Fruit fly (Drosophila melanogaster) whole organism, wandering third instar larva: ENCODE results near the gene Exn.
A peak's percentile ranks its signal among the peaks of the same experiment; 100 is the strongest.

Experiments used
- Abd-B ChIP-seq: fragments of >200 bp; optimal IDR thresholded peaks from 2 replicates; lab custom pipeline; 2017; ENCODE audit warnings: missing biosample characterization, missing genetic modification characterization
- CG32264 ChIP-seq: fragments of 200-800 bp; sonication (Bioruptor generic); optimal IDR thresholded peaks from 2 replicates; lab custom pipeline; 2016; ENCODE audit warnings: missing biosample characterization, missing genetic modification characterization
- CG9705 ChIP-seq: fragments of 200-800 bp; sonication (Bioruptor generic); optimal IDR thresholded peaks from 2 replicates; lab custom pipeline; 2018; ENCODE audit warnings: missing biosample characterization, mild to moderate bottlenecking, missing genetic modification characterization
- CrebA ChIP-seq: fragments of 200-800 bp; sonication (Bioruptor generic); optimal IDR thresholded peaks from 2 replicates; lab custom pipeline; 2016; ENCODE audit warnings: missing biosample characterization, mild to moderate bottlenecking, missing genetic modification characterization, borderline replicate concordance
- Dif ChIP-seq: fragments of 200-275, 200-300 bp; sonication (Bioruptor generic); optimal IDR thresholded peaks from 2 replicates; lab custom pipeline; 2018; ENCODE audit warnings: missing biosample characterization, missing genetic modification characterization; ENCODE audit not compliant: partially characterized antibody
- GATAd ChIP-seq: sonication (Bioruptor generic); optimal IDR thresholded peaks from 2 replicates; lab custom pipeline; 2016; ENCODE audit warnings: missing biosample characterization, missing genetic modification characterization
- HLH106 ChIP-seq: fragments of 200-800 bp; optimal IDR thresholded peaks from 3 replicates; lab custom pipeline; 2019; ENCODE audit warnings: missing biosample characterization, mild to moderate bottlenecking, missing genetic modification characterization, moderate library complexity
- Hnf4 ChIP-seq: fragments of 200-800 bp; sonication (Bioruptor generic); optimal IDR thresholded peaks from 2 replicates; lab custom pipeline; 2016; ENCODE audit warnings: missing biosample characterization, mild to moderate bottlenecking, missing genetic modification characterization
- Hr78 ChIP-seq: fragments of >200 bp; optimal IDR thresholded peaks from 2 replicates; lab custom pipeline; 2017; ENCODE audit warnings: missing biosample characterization, missing genetic modification characterization
- Hr83 ChIP-seq: fragments of 200-300 bp; sonication (Bioruptor generic); optimal IDR thresholded peaks from 2 replicates; lab custom pipeline; 2016; ENCODE audit warnings: missing biosample characterization, mild to moderate bottlenecking, missing genetic modification characterization, moderate library complexity; ENCODE audit not compliant: poor library complexity, severe bottlenecking
- Jra ChIP-seq: sonication (Bioruptor generic); optimal IDR thresholded peaks from 2 replicates; lab custom pipeline; 2016; ENCODE audit warnings: missing biosample characterization, missing genetic modification characterization
- Mio ChIP-seq: sonication (Bioruptor generic); optimal IDR thresholded peaks from 2 replicates; lab custom pipeline; 2016; ENCODE audit warnings: missing biosample characterization, missing genetic modification characterization
- Myc ChIP-seq: fragments of >200 bp; optimal IDR thresholded peaks from 2 replicates; lab custom pipeline; 2017
- N ChIP-seq: fragments of >200 bp; optimal IDR thresholded peaks from 2 replicates; lab custom pipeline; 2018; ENCODE audit warnings: missing biosample characterization, missing external identifiers, missing genetic modification characterization
- OdsH ChIP-seq: fragments of 200-800 bp; sonication (Bioruptor generic); optimal IDR thresholded peaks from 2 replicates; lab custom pipeline; 2016; ENCODE audit warnings: missing biosample characterization, mild to moderate bottlenecking, missing genetic modification characterization
- Rel ChIP-seq, 2 experiments: fragments of 200-800 bp; sonication (Bioruptor generic) in 1 of 2; optimal IDR thresholded peaks; 2 replicates in 1 of 2; 3 replicates in 1 of 2; lab custom pipeline; 2016 to 2019; ENCODE audit warnings: mild to moderate bottlenecking in 2 of 2, missing biosample characterization in 2 of 2, missing genetic modification characterization in 2 of 2, moderate library complexity in 1 of 2
- Vsx2 ChIP-seq: fragments of 200-300, 225-300 bp; sonication (Bioruptor generic); optimal IDR thresholded peaks from 2 replicates; lab custom pipeline; 2018; ENCODE audit warnings: missing biosample characterization, missing genetic modification characterization; ENCODE audit not compliant: partially characterized antibody
- br ChIP-seq: fragments of 200-800 bp; sonication (Bioruptor generic); optimal IDR thresholded peaks from 2 replicates; lab custom pipeline; 2016; ENCODE audit warnings: missing biosample characterization, missing genetic modification characterization
- brk ChIP-seq: fragments of 200-800 bp; sonication (Bioruptor generic); optimal IDR thresholded peaks from 2 replicates; lab custom pipeline; 2016; ENCODE audit warnings: missing biosample characterization, mild to moderate bottlenecking, missing genetic modification characterization
- dl ChIP-seq, 2 experiments: fragments of 175-275, 200-275 bp in 1 of 2; fragments of 200-275 bp in 1 of 2; sonication (Bioruptor generic); optimal IDR thresholded peaks; lab custom pipeline; 2018; ENCODE audit warnings: mild to moderate bottlenecking in 2 of 2, missing biosample characterization in 2 of 2, missing genetic modification characterization in 2 of 2, moderate library complexity in 2 of 2; ENCODE audit not compliant: partially characterized antibody in 2 of 2, insufficient read depth in 1 of 2
- dsf ChIP-seq: sonication (Bioruptor generic); optimal IDR thresholded peaks from 2 replicates; lab custom pipeline; 2016; ENCODE audit warnings: missing biosample characterization, missing genetic modification characterization, borderline replicate concordance
- ey ChIP-seq: fragments of 200-800 bp; sonication (Bioruptor generic); optimal IDR thresholded peaks from 2 replicates; lab custom pipeline; 2016; ENCODE audit warnings: missing biosample characterization, missing genetic modification characterization
- foxo ChIP-seq, 2 experiments: fragments of 200-800 bp; sonication (Bioruptor generic); optimal IDR thresholded peaks; 2 replicates in 1 of 2; 3 replicates in 1 of 2; lab custom pipeline; 2016 to 2017; ENCODE audit warnings: missing biosample characterization in 2 of 2, missing genetic modification characterization in 2 of 2
- fru ChIP-seq: fragments of 200-800 bp; sonication (Bioruptor generic); optimal IDR thresholded peaks from 3 replicates; lab custom pipeline; 2016; ENCODE audit warnings: missing biosample characterization, mild to moderate bottlenecking, missing genetic modification characterization
- h ChIP-seq: fragments of 200-800 bp; sonication (Bioruptor generic); optimal IDR thresholded peaks from 3 replicates; lab custom pipeline; 2016; ENCODE audit warnings: missing biosample characterization, mild to moderate bottlenecking, missing genetic modification characterization
- jim ChIP-seq: fragments of 175-275, 200-325 bp; sonication (Bioruptor generic); optimal IDR thresholded peaks from 2 replicates; lab custom pipeline; 2016; ENCODE audit warnings: missing biosample characterization, mild to moderate bottlenecking, missing genetic modification characterization
- pan ChIP-seq: fragments of >200 bp; optimal IDR thresholded peaks from 2 replicates; lab custom pipeline; 2017
- psq ChIP-seq: fragments of 200-800 bp; sonication (Bioruptor generic); optimal IDR thresholded peaks from 3 replicates; lab custom pipeline; 2017; ENCODE audit warnings: missing biosample characterization, mild to moderate bottlenecking, missing genetic modification characterization, moderate library complexity
- rgr ChIP-seq: fragments of 200-800 bp; sonication (Bioruptor generic); optimal IDR thresholded peaks from 3 replicates; lab custom pipeline; 2016; ENCODE audit warnings: missing biosample characterization, mild to moderate bottlenecking, missing genetic modification characterization
- sage ChIP-seq: fragments of 200-800 bp; sonication (Bioruptor generic); optimal IDR thresholded peaks from 2 replicates; lab custom pipeline; 2016; ENCODE audit warnings: missing biosample characterization, mild to moderate bottlenecking, missing genetic modification characterization
- sv ChIP-seq: fragments of 200-800 bp; sonication (Bioruptor generic); optimal IDR thresholded peaks from 3 replicates; lab custom pipeline; 2016; ENCODE audit warnings: missing biosample characterization, missing genetic modification characterization
- tai ChIP-seq: sonication (Bioruptor generic); optimal IDR thresholded peaks from 2 replicates; lab custom pipeline; 2016; ENCODE audit warnings: missing biosample characterization, missing genetic modification characterization
- usp ChIP-seq: fragments of >200 bp; optimal IDR thresholded peaks from 2 replicates; lab custom pipeline; 2017; ENCODE audit warnings: missing biosample characterization, missing genetic modification characterization
- woc ChIP-seq: sonication (Bioruptor generic); optimal IDR thresholded peaks from 2 replicates; lab custom pipeline; 2016; ENCODE audit warnings: missing biosample characterization, mild to moderate bottlenecking, missing genetic modification characterization

Gene Exn

DNA sequence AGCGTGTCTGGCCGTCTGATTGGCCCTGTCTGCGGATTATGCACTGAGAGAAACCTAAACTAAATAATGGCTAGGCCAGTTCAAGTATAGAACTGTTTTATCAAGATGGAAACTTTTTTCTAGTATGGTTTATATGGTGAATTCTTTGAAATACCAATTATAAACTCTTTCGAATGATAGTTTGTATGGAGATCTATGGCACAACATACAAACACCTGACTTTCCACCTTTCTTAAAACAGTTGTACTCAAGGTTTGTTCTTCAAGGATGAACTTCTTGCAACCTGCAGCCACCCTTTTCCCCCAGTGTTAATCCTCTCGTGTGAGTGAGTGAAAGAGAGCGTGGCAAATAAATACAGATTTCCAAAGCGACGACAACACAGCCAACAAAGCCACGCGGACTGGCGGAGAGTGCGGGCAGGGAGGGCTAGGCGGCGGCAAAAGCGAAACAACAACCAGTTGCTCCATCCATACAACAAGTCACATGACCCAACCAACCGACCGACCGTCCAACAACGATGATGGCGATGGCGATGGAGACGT, 34.5 kb downstream of the Exn start (continued):
- TF ChIP-seq dl (GFP tag; optimal IDR thresholded peaks at IDR 0.05; lab: Kevin White, UChicago; ENCODE audit: insufficient read depth in 1 of 2, partially characterized antibody in 2 of 2) (no peak), Hr78 (GFP tag; lab: Kevin White, UChicago) (no peak), woc (GFP tag; lab: Kevin White, UChicago) (peak; percentile 45), psq (peak; percentile 30), CrebA (GFP tag; lab: Kevin White, UChicago) (no peak), HLH106 (tag; lab: Kevin White, UChicago) (peak; percentile 73), Abd-B (GFP tag; lab: Kevin White, UChicago) (no peak), Vsx2 (no peak), sage (GFP tag; lab: Kevin White, UChicago) (no peak), pan (lab: Kevin White, UChicago) (no peak), rgr (GFP tag; lab: Kevin White, UChicago) (peak; percentile 63), Dif (GFP tag; lab: Kevin White, UChicago) (no peak)

DNA sequence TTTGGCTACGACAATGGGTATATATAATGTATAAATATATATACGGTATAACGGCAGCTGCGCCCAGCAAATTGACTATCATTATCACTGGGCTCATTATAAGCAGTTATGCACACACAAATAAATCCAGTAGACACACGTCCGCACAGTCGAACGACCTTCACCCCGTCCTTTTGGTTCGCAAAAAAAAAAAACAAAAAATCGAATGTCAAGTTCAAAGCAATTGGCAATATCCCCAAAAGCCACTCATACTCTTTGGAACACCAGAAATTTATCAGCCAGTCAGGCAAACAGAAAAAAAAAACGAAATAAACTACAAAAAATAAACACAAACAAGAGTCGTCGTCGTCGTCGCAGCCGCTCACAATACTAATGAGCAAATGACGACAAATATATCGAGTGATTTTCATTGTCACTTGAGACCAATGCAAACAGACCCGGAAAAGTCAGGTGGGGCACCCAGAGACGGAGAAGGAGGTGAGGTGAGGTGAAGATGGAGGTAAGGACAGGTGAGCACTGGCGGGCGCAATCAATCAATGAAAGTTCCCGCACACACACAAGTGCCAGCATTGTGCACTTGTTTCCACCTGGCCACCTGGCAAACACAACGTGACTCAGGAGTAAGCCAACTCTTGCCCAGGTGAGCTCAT, 35.1 kb downstream of the Exn start:
- TF ChIP-seq tai (GFP tag; lab: Kevin White, UChicago) (no peak), OdsH (GFP tag; lab: Kevin White, UChicago) (peak; percentile 37), HLH106 (tag; lab: Kevin White, UChicago) (peak; percentile 3), CG9705 (GFP tag; lab: Kevin White, UChicago) (no peak)

DNA sequence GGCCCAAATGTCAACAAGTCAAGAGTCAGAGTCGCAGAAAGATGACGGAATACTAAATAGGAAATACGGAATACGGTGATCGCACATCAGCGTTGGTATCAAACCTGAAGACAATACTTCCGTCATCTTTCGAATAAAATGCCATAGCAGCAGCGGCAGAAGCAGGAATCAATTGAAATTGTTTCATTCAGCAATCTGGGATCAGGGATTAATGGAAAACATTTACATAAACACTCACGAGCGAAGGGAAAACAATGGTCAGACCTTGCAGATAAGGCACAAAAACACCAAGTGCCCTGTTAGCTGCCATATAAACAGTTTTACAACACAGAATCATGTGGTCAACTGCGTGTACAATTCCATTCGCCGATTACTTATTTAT, 35.6 kb downstream of the Exn start:
- TF ChIP-seq Rel (GFP tag; optimal IDR thresholded peaks at IDR 0.05; lab: Kevin White, UChicago): no peak
- TF ChIP-seq Rel (tag; optimal IDR thresholded peaks at IDR 0.05; lab: Kevin White, UChicago): peak; percentile 24
- no peak for TF ChIP-seq Dif (GFP tag; lab: Kevin White, UChicago)

DNA sequence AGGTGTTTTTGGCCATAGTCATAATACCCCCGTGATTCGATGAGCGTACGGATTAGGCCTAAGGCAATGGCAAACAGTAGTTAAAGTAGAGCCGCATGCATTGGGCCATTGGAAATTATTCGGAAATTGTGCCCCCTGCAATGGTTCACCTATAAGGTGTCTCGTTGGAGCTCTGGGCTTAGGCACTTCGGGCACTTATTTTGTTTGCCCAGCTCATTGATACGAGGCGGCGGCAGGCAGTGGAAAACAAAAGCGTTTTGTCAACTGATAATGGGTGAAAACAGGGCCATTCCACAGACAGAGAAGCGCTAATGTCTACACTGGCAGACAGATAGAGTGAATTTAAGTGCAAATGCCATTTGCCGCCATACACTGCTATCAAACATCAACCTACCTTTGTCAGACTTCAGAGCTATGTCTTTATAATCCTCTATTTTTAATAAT, 36.5 kb downstream of the Exn start:
- peak; percentile 46 for TF ChIP-seq h (GFP tag; lab: Kevin White, UChicago)
- TF ChIP-seq N (GFP tag; lab: Kevin White, UChicago): no peak
- TF ChIP-seq Rel (GFP tag; optimal IDR thresholded peaks at IDR 0.05; lab: Kevin White, UChicago): no peak
- TF ChIP-seq Rel (tag; optimal IDR thresholded peaks at IDR 0.05; lab: Kevin White, UChicago): peak; percentile 46
- no peak for TF ChIP-seq fru (GFP tag; lab: Kevin White, UChicago)
- TF ChIP-seq usp (GFP tag; lab: Kevin White, UChicago): no peak
- TF ChIP-seq Abd-B (GFP tag; lab: Kevin White, UChicago): no peak
- no peak for TF ChIP-seq ey (GFP tag; lab: Kevin White, UChicago)
- no peak for TF ChIP-seq pan (lab: Kevin White, UChicago)
- TF ChIP-seq CG9705 (GFP tag; lab: Kevin White, UChicago): no peak
- TF ChIP-seq foxo (GFP tag; optimal IDR thresholded peaks at IDR 0.05; lab: Kevin White, UChicago): peak in 1 of 2 experiments; percentile 14
- TF ChIP-seq Hr83 (GFP tag; lab: Kevin White, UChicago): peak; percentile 1
- no peak for TF ChIP-seq Dif (GFP tag; lab: Kevin White, UChicago)
- no peak for TF ChIP-seq br
- peak; percentile 28 for TF ChIP-seq rgr (GFP tag; lab: Kevin White, UChicago)

DNA sequence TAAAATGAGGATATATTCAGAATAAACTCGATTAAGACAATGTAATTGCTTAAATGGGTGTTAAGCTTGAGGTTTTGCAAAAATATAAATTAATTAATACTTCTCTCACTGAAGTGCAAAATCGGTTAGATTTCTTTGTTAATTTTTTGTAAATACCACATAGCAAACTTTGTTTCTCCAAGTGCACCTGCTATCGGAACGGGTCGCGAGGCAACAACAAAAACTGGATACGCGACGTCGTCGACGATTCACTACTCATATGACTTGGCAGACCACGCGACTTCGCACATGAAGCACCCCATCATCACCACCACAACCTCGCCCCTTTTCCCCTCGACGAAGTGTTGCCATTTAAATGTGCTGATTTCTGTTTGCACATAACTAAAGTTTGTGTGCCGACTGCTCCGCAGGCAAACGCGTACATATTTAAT, 37.2 kb downstream of the Exn start:
- TF ChIP-seq Hnf4 (GFP tag; lab: Kevin White, UChicago) (peak; percentile 10), ey (GFP tag; lab: Kevin White, UChicago) (no peak), brk (no peak), dl (GFP tag; optimal IDR thresholded peaks at IDR 0.05; lab: Kevin White, UChicago; ENCODE audit: insufficient read depth in 1 of 2, partially characterized antibody in 2 of 2) (no peak), woc (GFP tag; lab: Kevin White, UChicago) (no peak), usp (GFP tag; lab: Kevin White, UChicago) (no peak), CG9705 (GFP tag; lab: Kevin White, UChicago) (no peak), rgr (GFP tag; lab: Kevin White, UChicago) (peak; percentile 30), OdsH (GFP tag; lab: Kevin White, UChicago) (peak; percentile 34), Hr83 (GFP tag; lab: Kevin White, UChicago) (no peak), HLH106 (tag; lab: Kevin White, UChicago) (peak; percentile 44), foxo (GFP tag; optimal IDR thresholded peaks at IDR 0.05; lab: Kevin White, UChicago) (peak in 1 of 2 experiments; percentile 51), GATAd (GFP tag; lab: Kevin White, UChicago) (no peak), Jra (GFP tag; lab: Kevin White, UChicago) (no peak), Rel (GFP tag; optimal IDR thresholded peaks at IDR 0.05; lab: Kevin White, UChicago) (no peak), Rel (tag; optimal IDR thresholded peaks at IDR 0.05; lab: Kevin White, UChicago) (peak; percentile 19), br (no peak), dsf (no peak), Myc (lab: Kevin White, UChicago) (no peak), jim (no peak), sv (GFP tag; lab: Kevin White, UChicago) (no peak), sage (GFP tag; lab: Kevin White, UChicago) (no peak), pan (lab: Kevin White, UChicago) (no peak), Abd-B (GFP tag; lab: Kevin White, UChicago) (no peak), CrebA (GFP tag; lab: Kevin White, UChicago) (no peak), CG32264 (GFP tag; lab: Kevin White, UChicago) (no peak), tai (GFP tag; lab: Kevin White, UChicago) (no peak), Mio (GFP tag; lab: Kevin White, UChicago) (no peak), h (GFP tag; lab: Kevin White, UChicago) (peak; percentile 62), N (GFP tag; lab: Kevin White, UChicago) (no peak)
